Worm (Caenorhabditis elegans): ENCODE results near the gene ZK673.4.

Gene ZK673.4

ce11 chrII:10446300-10446699 is 6.4 kb upstream of the ZK673.4 start (continued):
- peak; percentile 92 for TF ChIP-seq blmp-1 (tag; optimal IDR thresholded peaks at IDR 0.05)
- no peak for TF ChIP-seq pqm-1 (tag; optimal IDR thresholded peaks at IDR 0.05)
- TF ChIP-seq elt-2 (tag; optimal IDR thresholded peaks at IDR 0.05), result peak; percentile 65
- TF ChIP-seq hpl-2 (GFP tag; optimal IDR thresholded peaks at IDR 0.05), result no peak
- TF ChIP-seq fkh-10 (GFP tag; optimal IDR thresholded peaks at IDR 0.05), result no peak
- TF ChIP-seq aly-2 (tag; optimal IDR thresholded peaks at IDR 0.05), result no peak
- TF ChIP-seq egl-13 (tag; optimal IDR thresholded peaks at IDR 0.05), result no peak
- TF ChIP-seq nhr-90 (tag; optimal IDR thresholded peaks at IDR 0.05; ENCODE audit: poor library complexity), result peak; percentile 59
- TF ChIP-seq F16B12.6 (tag; optimal IDR thresholded peaks at IDR 0.05), result no peak
- no peak for TF ChIP-seq hlh-4 (tag; optimal IDR thresholded peaks at IDR 0.05)
- no peak for TF ChIP-seq swsn-7 (tag; optimal IDR thresholded peaks at IDR 0.05)
- TF ChIP-seq lin-13 (GFP tag; optimal IDR thresholded peaks at IDR 0.05), result peak; percentile 8
- no peak for TF ChIP-seq snpc-4 (tag; optimal IDR thresholded peaks at IDR 0.05)
- no peak for TF ChIP-seq pax-3 (tag; optimal IDR thresholded peaks at IDR 0.05)
- peak; percentile 78 for TF ChIP-seq snu-23 (GFP tag; optimal IDR thresholded peaks at IDR 0.05)
- no peak for TF ChIP-seq nhr-12 (tag; optimal IDR thresholded peaks at IDR 0.05)
- peak; percentile 86 for TF ChIP-seq unc-130 (tag; optimal IDR thresholded peaks at IDR 0.05)
- no peak for TF ChIP-seq nhr-28 (tag; optimal IDR thresholded peaks at IDR 0.05)
- TF ChIP-seq tlp-1 (tag; optimal IDR thresholded peaks at IDR 0.05), result no peak
- TF ChIP-seq nhr-85 (tag), result peak; percentile 87
- TF ChIP-seq nhr-71 (tag; optimal IDR thresholded peaks at IDR 0.05), result peak; percentile 85
- TF ChIP-seq isw-1 (GFP tag; IDR thresholded peaks at IDR 0.05), result no peak
- TF ChIP-seq nhr-237 (tag; optimal IDR thresholded peaks at IDR 0.05), result no peak
- TF ChIP-seq ceh-63 (GFP tag; optimal IDR thresholded peaks at IDR 0.05), result no peak
- peak; percentile 4 for TF ChIP-seq C16A3.4 (tag; optimal IDR thresholded peaks at IDR 0.05)
- TF ChIP-seq lin-14 (GFP tag; optimal IDR thresholded peaks at IDR 0.05), result peak; percentile 72
- no peak for TF ChIP-seq unc-62 (GFP tag; optimal IDR thresholded peaks at IDR 0.05)
- TF ChIP-seq lsy-2 (tag; optimal IDR thresholded peaks at IDR 0.05), result peak; percentile 12 to 44
- TF ChIP-seq jun-1 (tag; optimal IDR thresholded peaks at IDR 0.05), result no peak
- no peak for TF ChIP-seq nhr-77 (tag; optimal IDR thresholded peaks at IDR 0.05)
- no peak for TF ChIP-seq xbp-1 (tag; optimal IDR thresholded peaks at IDR 0.05)
- TF ChIP-seq zip-4 (GFP tag; optimal IDR thresholded peaks at IDR 0.05), result no peak
- TF ChIP-seq dsc-1 (tag; optimal IDR thresholded peaks at IDR 0.05), result no peak
- no peak for TF ChIP-seq nhr-84 (tag; optimal IDR thresholded peaks at IDR 0.05)

DNA sequence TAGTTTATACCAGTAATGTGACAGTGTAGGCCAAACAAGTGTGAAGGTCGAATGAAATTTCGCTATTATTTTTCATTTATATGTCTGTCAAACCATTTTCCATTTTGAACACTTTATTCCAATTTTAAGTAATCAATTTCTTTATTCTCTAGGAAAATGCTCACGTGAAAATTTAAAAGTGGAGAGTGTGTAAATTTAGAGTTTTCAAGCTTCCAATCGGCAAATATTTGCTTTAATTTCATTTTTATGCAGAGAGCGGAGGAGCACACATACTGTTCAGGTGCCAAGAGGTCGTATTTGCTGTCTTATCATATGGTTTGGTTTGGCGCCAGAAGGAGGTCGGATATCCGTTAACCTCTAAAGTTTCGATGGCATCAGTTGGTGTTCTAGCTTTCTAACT is 5.9 kb upstream of the ZK673.4 start:
- TF ChIP-seq egl-27 (tag; optimal IDR thresholded peaks at IDR 0.05) (no peak), grh-1 (GFP tag; IDR thresholded peaks at IDR 0.05) (no peak), dpl-1 (GFP tag; optimal IDR thresholded peaks at IDR 0.05) (peak in 1 of 3 experiments; percentile 20), fkh-4 (tag; optimal IDR thresholded peaks at IDR 0.05; ENCODE audit: borderline replicate concordance) (no peak), ceh-82 (tag; optimal IDR thresholded peaks at IDR 0.05) (no peak), rnt-1 (tag; optimal IDR thresholded peaks at IDR 0.05) (peak; percentile 52), mep-1 (tag; optimal IDR thresholded peaks at IDR 0.05) (no peak), nhr-28 (tag; optimal IDR thresholded peaks at IDR 0.05) (no peak), elt-3 (tag; optimal IDR thresholded peaks at IDR 0.05) (no peak), ztf-4 (tag; optimal IDR thresholded peaks at IDR 0.05) (no peak)
